Worm (Caenorhabditis elegans) whole organism, L4/young adult: ENCODE measurements around the gene algn-8.

Source experiments
- W03F9.2 ChIP-seq: fragments of 150-350 bp; optimal IDR thresholded peaks from 2 replicates; lab custom pipeline; 2014; ENCODE audit warnings: missing biosample characterization, missing genetic modification characterization
- him-1 ChIP-seq: sonication (generic microtip); optimal IDR thresholded peaks from 2 replicates; lab custom pipeline; 2016; ENCODE audit warnings: missing genotype, missing genetic modification reagents, missing genetic modification characterization, missing compliant biosample characterization

DNA sequence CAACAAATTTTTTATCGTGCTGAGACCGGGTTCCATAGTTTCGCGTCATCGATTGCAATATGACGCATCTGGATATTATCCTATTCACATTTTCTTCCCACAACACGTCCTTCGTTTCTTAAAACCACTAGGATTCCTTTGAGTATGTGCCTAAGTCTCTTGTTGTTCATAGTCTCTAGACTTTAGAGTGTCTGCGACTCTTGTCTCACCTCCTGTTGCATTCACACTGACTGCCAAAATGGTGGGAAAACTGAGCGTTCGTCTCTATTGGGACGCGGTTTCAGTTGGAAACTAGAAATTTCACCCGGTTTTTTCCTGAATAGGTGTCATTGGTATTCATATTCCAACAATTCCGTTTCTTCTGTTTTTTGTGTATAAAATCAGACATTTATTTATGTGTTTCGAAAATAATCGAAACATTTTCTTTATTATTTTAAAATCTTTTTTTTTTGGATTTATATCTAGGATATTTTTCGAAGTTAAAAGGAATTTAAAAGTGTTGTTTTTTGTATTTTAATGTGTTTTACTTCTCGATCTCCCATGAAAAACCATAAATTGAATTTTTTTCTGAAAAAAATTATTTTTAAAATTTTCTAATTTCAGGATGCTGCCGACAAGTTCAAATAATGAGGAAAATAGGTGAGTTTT is 35.5 kb upstream of the algn-8 start, which contains the start of gene C05C10.2:
- TF ChIP-seq him-1 (tag; lab: Kevin White, UChicago) (no peak), W03F9.2 (tag; lab: Kevin White, UChicago) (no peak)
